Fruit fly (Drosophila melanogaster) whole organism, larva: Measurements from ENCODE around the gene CG5758.

Experiments used
- noc ChIP-seq: fragments of 200-800 bp; sonication (Bioruptor generic); optimal IDR thresholded peaks from 3 replicates; lab custom pipeline; 2019; ENCODE audit warnings: missing biosample characterization, mild to moderate bottlenecking, missing genetic modification characterization, moderate library complexity

CG5758 gene

dm6 chr2L:18119643-18120042, at the start of gene CG5758:
CG5758 (plus strand) TSS chr2L:18119995.
- peak; percentile 18 for TF ChIP-seq noc (tag; lab: Kevin White, UChicago)

dm6 chr2L:18077969-18078368, 41.8 kb upstream of the CG5758 start, which contains the start of gene Arr1:
Arr1 (plus strand) TSS chr2L:18078269.
- no peak for TF ChIP-seq noc (tag; lab: Kevin White, UChicago)

- no peak for TF ChIP-seq noc (tag; lab: Kevin White, UChicago)
Observed at dm6 chr2L:18081328-18081727, 38.5 kb upstream of the CG5758 start, which contains the start of gene ninaD. ninaD (plus strand) TSS chr2L:18081628.

dm6 chr2L:18083956-18084355, 35.8 kb upstream of the CG5758 start, which contains the start of gene CG31741:
CG31741 (plus strand) TSS chr2L:18084256.
- TF ChIP-seq noc (tag; lab: Kevin White, UChicago) = no peak

DNA sequence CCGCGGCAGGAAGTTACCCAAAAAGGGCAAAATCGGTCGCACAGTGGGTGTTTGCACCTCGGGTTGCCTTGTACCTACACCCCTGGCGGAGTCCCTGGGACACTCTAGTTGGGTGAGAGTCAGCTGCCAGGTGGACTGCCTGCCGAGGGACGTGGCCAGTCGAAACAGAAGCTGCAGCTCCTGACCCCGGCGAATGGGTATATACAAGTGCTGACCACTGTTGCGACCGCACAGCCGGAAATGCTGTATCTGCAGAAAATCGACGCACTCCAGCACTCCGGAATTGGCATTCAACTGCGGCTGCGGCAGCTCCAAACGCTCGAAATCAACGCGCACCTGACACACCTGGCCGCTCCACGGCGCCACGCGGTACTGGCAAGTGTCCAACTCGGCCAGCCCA, 28.1 kb upstream of the CG5758 start:
- no peak for TF ChIP-seq noc (tag; lab: Kevin White, UChicago)

- TF ChIP-seq noc (tag; lab: Kevin White, UChicago) = no peak
Observed at dm6 chr2L:18092156-18092555, 27.6 kb upstream of the CG5758 start, which contains the start of gene CG15153. CG15153 (minus strand) TSS chr2L:18092256.

DNA sequence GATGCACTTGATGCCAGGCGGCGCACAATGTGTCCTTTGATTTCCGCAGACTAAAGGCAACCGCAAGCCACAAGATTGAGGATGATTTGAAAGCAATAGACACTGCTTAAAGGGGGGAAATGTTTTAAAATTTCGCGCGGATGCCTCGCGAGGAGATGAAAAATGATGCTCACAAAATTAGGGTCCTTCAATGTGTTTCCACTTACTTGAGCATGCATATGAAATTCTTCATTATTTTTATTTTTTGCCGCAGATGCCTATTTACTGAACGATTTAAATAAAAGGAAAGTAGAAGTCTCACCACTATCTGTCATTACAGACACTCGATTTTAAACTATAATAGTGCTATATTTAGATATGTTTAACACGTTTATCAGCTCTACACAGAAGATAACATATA, 23.5 kb upstream of the CG5758 start, which contains the start of gene Slc25A46b:
Slc25A46b (plus strand) TSS at position 301 of the 400 bp plus-strand sequence.
- TF ChIP-seq noc (tag; lab: Kevin White, UChicago) = no peak

DNA sequence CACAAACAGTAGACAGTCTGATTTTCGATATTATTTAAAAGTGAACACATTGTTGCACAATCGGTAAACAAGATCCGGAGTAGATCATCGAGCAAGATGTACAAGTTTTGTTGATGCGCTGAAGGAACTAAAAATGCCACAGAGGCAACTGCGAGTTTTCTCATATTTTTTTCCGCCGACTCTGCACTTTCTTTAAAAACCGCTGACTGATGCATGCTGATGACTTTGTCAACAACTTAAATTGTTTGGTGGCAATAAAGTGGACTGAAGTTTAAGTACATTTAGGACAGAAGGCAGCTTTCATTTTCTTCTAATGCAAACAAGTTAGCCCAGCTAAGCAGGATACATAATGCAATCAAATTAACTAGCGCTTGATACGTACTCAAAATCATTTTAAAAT, 7.4 kb upstream of the CG5758 start:
- TF ChIP-seq noc (tag; lab: Kevin White, UChicago) = no peak

dm6 chr2L:18113079-18113478, 6.7 kb upstream of the CG5758 start, which contains the start of gene CG44476:
CG44476 (minus strand) TSS chr2L:18113179.
- TF ChIP-seq noc (tag; lab: Kevin White, UChicago) = no peak

dm6 chr2L:18114176-18114703, 5.6 kb upstream of the CG5758 start, which contains the start of gene CG15152:
CG15152 (plus strand) TSS chr2L:18114547.
- peak; percentile 6 for TF ChIP-seq noc (tag; lab: Kevin White, UChicago)

dm6 chr2L:18115104-18115503, 4.7 kb upstream of the CG5758 start:
- no peak for TF ChIP-seq noc (tag; lab: Kevin White, UChicago)

DNA sequence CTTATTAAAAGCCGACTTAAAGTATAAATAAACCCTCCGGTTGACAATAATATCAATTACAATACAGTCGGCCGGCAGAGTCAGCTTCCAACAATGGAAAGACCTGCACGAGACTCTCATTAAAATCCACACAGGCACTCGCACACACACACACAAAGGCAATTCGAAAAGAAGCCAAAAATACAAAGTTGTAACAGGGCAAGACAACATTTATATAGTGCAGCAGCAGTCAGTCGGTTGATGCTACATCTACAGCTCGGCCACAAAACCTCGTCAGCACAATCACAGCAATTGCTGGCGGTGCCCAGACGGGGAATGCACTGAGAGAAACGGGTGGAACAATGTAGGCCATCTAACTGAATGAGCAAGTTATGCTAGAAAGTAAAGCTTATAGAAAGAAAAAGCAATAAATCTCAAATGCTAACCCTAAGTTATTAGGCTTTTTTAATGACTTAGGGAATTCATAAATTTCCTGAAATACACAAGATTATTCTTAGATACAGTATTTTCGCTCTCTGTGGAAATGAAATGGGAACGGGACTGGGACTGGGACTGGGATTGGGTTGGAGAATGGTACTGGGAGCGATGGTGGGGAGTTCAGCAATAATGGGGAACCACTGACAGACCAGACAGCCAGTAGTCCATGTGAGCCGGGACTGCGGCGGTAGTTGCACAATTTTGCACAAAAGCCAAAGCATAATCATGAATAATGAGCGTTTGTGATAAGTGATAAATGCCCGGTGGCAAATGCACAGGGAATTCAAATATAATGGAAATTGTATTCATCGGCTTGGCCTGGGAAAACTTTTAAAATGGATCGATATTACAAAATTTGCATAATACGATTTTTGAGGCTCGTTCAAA, 1.8 kb downstream of the CG5758 start:
- TF ChIP-seq noc (tag; lab: Kevin White, UChicago) = no peak

DNA sequence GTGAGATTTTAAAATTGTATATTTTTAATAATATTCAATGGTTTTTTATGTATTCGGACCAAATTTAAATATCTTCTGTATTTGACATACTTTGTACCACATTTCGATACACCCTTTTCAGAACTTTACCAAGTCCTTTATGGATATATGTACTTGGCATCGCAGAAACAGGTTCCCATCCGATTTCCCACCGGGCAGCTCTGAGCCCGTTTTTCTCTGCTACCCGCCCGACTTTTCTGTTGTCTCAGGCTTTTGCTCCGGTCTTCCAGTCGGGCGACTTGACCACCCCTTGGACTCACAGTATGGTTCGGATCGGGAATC, 2.4 kb downstream of the CG5758 start:
- TF ChIP-seq noc (tag; lab: Kevin White, UChicago) = no peak

- no peak for TF ChIP-seq noc (tag; lab: Kevin White, UChicago)
Observed at dm6 chr2L:18122920-18123319, 3.1 kb downstream of the CG5758 start.

dm6 chr2L:18125649-18126048, 5.9 kb downstream of the CG5758 start, which contains the start of gene Grl36b:
Grl36b (minus strand) TSS chr2L:18125749.
- TF ChIP-seq noc (tag; lab: Kevin White, UChicago) = no peak

- TF ChIP-seq noc (tag; lab: Kevin White, UChicago) = no peak
Observed at dm6 chr2L:18134615-18135014, 14.8 kb downstream of the CG5758 start.
